Worm (Caenorhabditis elegans) whole organism, L3 larva: ENCODE results near the gene srbc-14.

Experiments used
- ceh-16 ChIP-seq: sonication (generic microtip); optimal IDR thresholded peaks from 2 replicates; lab custom pipeline; 2017; ENCODE audit warnings: missing biosample characterization, missing genetic modification characterization
- ceh-9 ChIP-seq: sonication (generic microtip); optimal IDR thresholded peaks from 2 replicates; lab custom pipeline; 2018; ENCODE audit warnings: missing biosample characterization, missing genetic modification characterization
- fkh-10 ChIP-seq: sonication (generic microtip); optimal IDR thresholded peaks from 2 replicates; lab custom pipeline; 2017; ENCODE audit warnings: missing biosample characterization, missing genetic modification reagents, missing genetic modification characterization
- mdl-1 ChIP-seq: fragments of 150-350 bp; optimal IDR thresholded peaks from 2 replicates; lab custom pipeline; 2014; ENCODE audit warnings: missing biosample characterization, missing genetic modification characterization
- nhr-237 ChIP-seq: fragments of 150-350 bp; optimal IDR thresholded peaks from 2 replicates; lab custom pipeline; 2014; ENCODE audit warnings: missing biosample characterization, missing genetic modification characterization
- nhr-28 ChIP-seq: fragments of 150-350 bp; optimal IDR thresholded peaks from 2 replicates; lab custom pipeline; 2014; ENCODE audit warnings: missing biosample characterization, missing genetic modification characterization
- nhr-76 ChIP-seq: fragments of 150-350 bp; sonication (generic microtip); optimal IDR thresholded peaks from 5 replicates; lab custom pipeline; 2014; ENCODE audit warnings: missing biosample characterization, missing genetic modification characterization
- pqm-1 ChIP-seq: fragments of 150-350 bp; optimal IDR thresholded peaks from 2 replicates; lab custom pipeline; 2017; ENCODE audit warnings: missing biosample characterization, missing genetic modification characterization, inconsistent platforms
- unc-39 ChIP-seq: sonication (generic microtip); optimal IDR thresholded peaks from 4 replicates; lab custom pipeline; 2017; ENCODE audit warnings: missing biosample characterization, missing genetic modification characterization
- zag-1 ChIP-seq: fragments of 150-350 bp; optimal IDR thresholded peaks from 2 replicates; lab custom pipeline; 2014; ENCODE audit warnings: missing biosample characterization, missing genetic modification characterization
- ztf-11 ChIP-seq: fragments of 150-350 bp; optimal IDR thresholded peaks from 2 replicates; lab custom pipeline; 2014; ENCODE audit warnings: missing biosample characterization, missing genetic modification characterization

- TF ChIP-seq pqm-1 (tag; lab: Kevin White, UChicago) (no peak), nhr-76 (tag; lab: Kevin White, UChicago) (no peak), nhr-237 (no peak), zag-1 (no peak), ceh-9 (tag; lab: Kevin White, UChicago) (no peak), nhr-28 (tag; lab: Kevin White, UChicago) (no peak), mdl-1 (tag; lab: Kevin White, UChicago) (no peak), ztf-11 (tag; lab: Kevin White, UChicago) (no peak), fkh-10 (GFP tag; lab: Kevin White, UChicago) (no peak), ceh-16 (no peak), unc-39 (tag; lab: Kevin White, UChicago) (no peak)
These were observed 6.8 kb downstream of the srbc-14 start, which contains the start of gene srh-255 for ce11 chrV:17064676-17065075.
